Fruit fly (Drosophila melanogaster): ENCODE measurements around the gene CG46430.

- peak; percentile 73 for TF ChIP-seq D1 (tag; optimal IDR thresholded peaks at IDR 0.05)
- TF ChIP-seq CG10348 (GFP tag; IDR thresholded peaks at IDR 0.05), result no peak
- peak; percentile 47; the same call in 1 of the 2 replicates for TF ChIP-seq CG12605 (GFP tag; IDR thresholded peaks at IDR 0.05)
- no peak for TF ChIP-seq Snoo (tag; optimal IDR thresholded peaks at IDR 0.05)
- TF ChIP-seq CG8159 (tag; optimal IDR thresholded peaks at IDR 0.05), result no peak
- peak; percentile 22 for TF ChIP-seq CG13204 (GFP tag; optimal IDR thresholded peaks at IDR 0.05)
- peak; percentile 22 for TF ChIP-seq CG34367 (tag; optimal IDR thresholded peaks at IDR 0.05)
- TF ChIP-seq Pif1A (GFP tag; optimal IDR thresholded peaks at IDR 0.05), result no peak
- peak; percentile 34; the same call in 1 of the 3 replicates for TF ChIP-seq CG4496 (GFP tag; IDR thresholded peaks at IDR 0.05)
- no peak for TF ChIP-seq gl (tag; optimal IDR thresholded peaks at IDR 0.05)
- TF ChIP-seq CG9948 (tag; optimal IDR thresholded peaks at IDR 0.05), result no peak
- peak; percentile 41; the same call in 2 of the 3 replicates for TF ChIP-seq fd96Ca (GFP tag; IDR thresholded peaks at IDR 0.05)
These were observed 37.7 kb downstream of the CG46430 start for dm6 chr3L:10515785-10516706.

All from whole organism, pupa.